Fruit fly (Drosophila melanogaster): ENCODE results near the gene meng.

Gene meng

dm6 chr2L:6698387-6698786 is 43.9 kb upstream of the meng start (continued):
- TF ChIP-seq CG10366 (GFP tag; IDR thresholded peaks at IDR 0.05): no peak; the same call in 1 of the 2 replicates
- TF ChIP-seq dpn (GFP tag; optimal IDR thresholded peaks at IDR 0.05): peak in 1 of 2 experiments; percentile 59
- TF ChIP-seq CG13624 (GFP tag; optimal IDR thresholded peaks at IDR 0.05): no peak
- peak; percentile 73 for TF ChIP-seq CG14441 (GFP tag; IDR thresholded peaks at IDR 0.05)
- no peak for TF ChIP-seq CG17186 (GFP tag; optimal IDR thresholded peaks at IDR 0.05)
- no peak for TF ChIP-seq bowl (GFP tag; IDR thresholded peaks at IDR 0.05)
- no peak for TF ChIP-seq tup (GFP tag; optimal IDR thresholded peaks at IDR 0.05)
- TF ChIP-seq CG10979 (tag; optimal IDR thresholded peaks at IDR 0.05): peak; percentile 45
- TF ChIP-seq sob (GFP tag; IDR thresholded peaks at IDR 0.05): peak; percentile 60; the same call in 1 of the 2 replicates
- no peak for TF ChIP-seq Tbp (GFP tag; optimal IDR thresholded peaks at IDR 0.05)
- peak; percentile 58 for TF ChIP-seq tgo (GFP tag; IDR thresholded peaks at IDR 0.05)
- TF ChIP-seq lab (GFP tag; optimal IDR thresholded peaks at IDR 0.05): peak; percentile 48
- peak; percentile 65 for TF ChIP-seq unpg (GFP tag; optimal IDR thresholded peaks at IDR 0.05)
- TF ChIP-seq br (optimal IDR thresholded peaks at IDR 0.05): no peak
- TF ChIP-seq Hsf (GFP tag; optimal IDR thresholded peaks at IDR 0.05): peak; percentile 27
- TF ChIP-seq CG3838 (GFP tag; optimal IDR thresholded peaks at IDR 0.05): no peak
- TF ChIP-seq ara (GFP tag; IDR thresholded peaks at IDR 0.05): peak; percentile 58; the same call in 1 of the 2 replicates
- 0 out of 2 replicates have a peak, but pooled peaks have one; percentile 42 for TF ChIP-seq CG4730 (GFP tag; IDR thresholded peaks at IDR 0.05)
- peak; percentile 24 for TF ChIP-seq oc (tag; optimal IDR thresholded peaks at IDR 0.05)
- peak; percentile 63 for TF ChIP-seq E2f1 (GFP tag; IDR thresholded peaks at IDR 0.05)
- no peak for TF ChIP-seq onecut (GFP tag; IDR thresholded peaks at IDR 0.05)
- TF ChIP-seq Rfx (GFP tag; IDR thresholded peaks at IDR 0.05): peak; percentile 64
- no peak for TF ChIP-seq CG5180 (GFP tag; optimal IDR thresholded peaks at IDR 0.05)
- peak; percentile 51; the same call in 1 of the 3 replicates for TF ChIP-seq CG2889 (GFP tag; IDR thresholded peaks at IDR 0.05)
- TF ChIP-seq NC2β (GFP tag; optimal IDR thresholded peaks at IDR 0.05): peak; percentile 21
- TF ChIP-seq Xrp1 (GFP tag; IDR thresholded peaks at IDR 0.05): peak; percentile 68
- TF ChIP-seq hkb (optimal IDR thresholded peaks at IDR 0.05): no peak
- peak; percentile 24; the same call in 1 of the 2 replicates for TF ChIP-seq hkb (GFP tag; IDR thresholded peaks at IDR 0.05)
- no peak for TF ChIP-seq ewg (GFP tag; optimal IDR thresholded peaks at IDR 0.05)
- TF ChIP-seq Aef1 (GFP tag; IDR thresholded peaks at IDR 0.05): peak; percentile 54; the same call in 2 of the 3 replicates
- no peak for TF ChIP-seq pho (GFP tag; optimal IDR thresholded peaks at IDR 0.05)
- TF ChIP-seq Fer3 (tag; optimal IDR thresholded peaks at IDR 0.05): peak; percentile 22
- TF ChIP-seq ssp (GFP tag; IDR thresholded peaks at IDR 0.05): peak; percentile 32; the same call in 1 of the 2 replicates
- peak; percentile 40 for TF ChIP-seq CG12391 (tag; optimal IDR thresholded peaks at IDR 0.05)
- no peak for TF ChIP-seq Dll (GFP tag; IDR thresholded peaks at IDR 0.05; ENCODE audit: partially characterized antibody)
- TF ChIP-seq CG6854 (GFP tag; optimal IDR thresholded peaks at IDR 0.05): no peak
- TF ChIP-seq Awh (GFP tag; IDR thresholded peaks at IDR 0.05): no peak
- TF ChIP-seq ATbp (GFP tag; optimal IDR thresholded peaks at IDR 0.05): peak; percentile 13
- no peak for TF ChIP-seq Elba2 (GFP tag; optimal IDR thresholded peaks at IDR 0.05)
- TF ChIP-seq repo (GFP tag; optimal IDR thresholded peaks at IDR 0.05): no peak
- peak; percentile 49 for TF ChIP-seq CG30403 (GFP tag; optimal IDR thresholded peaks at IDR 0.05)
- no peak for TF ChIP-seq tll (GFP tag; optimal IDR thresholded peaks at IDR 0.05)
- no peak for TF ChIP-seq CG18011 (GFP tag; optimal IDR thresholded peaks at IDR 0.05)
- TF ChIP-seq Hr51 (GFP tag; optimal IDR thresholded peaks at IDR 0.05): peak in 1 of 2 experiments; percentile 63
- TF ChIP-seq esg (GFP tag; conservative IDR thresholded peaks at IDR 0.05): peak; percentile 54
- no peak for TF ChIP-seq ac (GFP tag; optimal IDR thresholded peaks at IDR 0.05)
- TF ChIP-seq NfI (GFP tag; optimal IDR thresholded peaks at IDR 0.05): peak; percentile 27
- no peak for TF ChIP-seq wek (GFP tag; optimal IDR thresholded peaks at IDR 0.05)
- TF ChIP-seq ems (GFP tag; optimal IDR thresholded peaks at IDR 0.05): no peak
- TF ChIP-seq fd64A (GFP tag; optimal IDR thresholded peaks at IDR 0.05): no peak
- TF ChIP-seq HHEX (GFP tag; optimal IDR thresholded peaks at IDR 0.05): peak; percentile 6
